Fruit fly (Drosophila melanogaster): ENCODE measurements around the gene CG31882.

DNA sequence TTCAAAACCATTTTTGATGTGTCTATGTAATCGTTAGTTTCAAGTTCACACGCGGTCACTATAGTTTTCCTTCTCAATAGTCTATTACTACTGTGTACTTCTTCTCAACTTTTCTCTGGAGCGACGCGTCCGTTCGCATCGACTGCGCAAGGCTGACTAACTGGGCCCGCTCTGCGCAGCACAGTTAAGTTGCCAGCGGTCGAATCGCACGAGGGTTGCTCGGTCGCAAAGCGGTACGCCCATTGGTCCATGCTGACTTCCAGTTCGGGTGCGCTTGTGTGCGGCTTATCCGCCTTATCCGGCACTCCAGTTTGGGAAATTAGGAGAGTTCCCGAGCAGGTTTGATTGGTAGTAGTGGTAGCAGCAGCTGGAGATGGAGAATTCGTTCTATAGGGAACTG, 43.5 kb downstream of the CG31882 start, which contains the start of gene gcm:
- TF ChIP-seq Hr78 (GFP tag; optimal IDR thresholded peaks at IDR 0.05) (no peak), pan (optimal IDR thresholded peaks at IDR 0.05) (no peak), h (GFP tag; optimal IDR thresholded peaks at IDR 0.05) (no peak)

All from whole organism, wandering third instar larva.